Fruit fly (Drosophila melanogaster): Measurements from ENCODE around the gene CG3598.

DNA sequence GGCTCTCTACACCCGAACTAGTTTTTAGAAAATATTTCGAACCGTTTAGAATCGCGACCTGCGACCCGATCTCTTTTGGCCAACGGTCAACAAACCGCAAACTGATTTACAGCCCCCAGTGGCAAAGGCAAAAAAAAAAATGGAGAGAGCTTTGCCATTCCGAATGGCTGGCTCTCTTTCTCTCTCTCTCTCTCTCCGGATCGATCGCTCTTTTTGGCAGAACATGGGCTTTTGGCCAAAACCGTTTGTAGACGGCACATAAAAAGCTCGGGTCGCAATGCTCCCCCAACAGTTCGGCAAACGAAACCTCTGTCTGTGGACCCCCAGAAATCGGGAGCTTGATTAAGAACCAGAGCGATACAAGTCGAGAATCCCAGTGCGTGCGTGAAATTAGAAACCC, 7.3 kb upstream of the CG3598 start, which contains the start of gene CG32793:
- no peak for TF ChIP-seq CG8478 (optimal IDR thresholded peaks at IDR 0.05)
- TF ChIP-seq CTCF (optimal IDR thresholded peaks at IDR 0.05): no peak
